Worm (Caenorhabditis elegans): Measurements from ENCODE around the gene frpr-16.

ce11 chrII:5996066-5996465, 34.9 kb downstream of the frpr-16 start, which contains the start of gene ins-4:
- TF ChIP-seq ztf-29 (GFP tag; IDR thresholded peaks at IDR 0.05) (no peak), ztf-23 (GFP tag; IDR thresholded peaks at IDR 0.05) (no peak), flt-1 (GFP tag; IDR thresholded peaks at IDR 0.05) (no peak), T22C8.4 (GFP tag; IDR thresholded peaks at IDR 0.05) (no peak), klf-2 (GFP tag; conservative IDR thresholded peaks at IDR 0.05) (no peak), med-1 (GFP tag; optimal IDR thresholded peaks at IDR 0.05; ENCODE audit: insufficient read depth) (no peak)

All from whole organism, midembryonic.